Worm (Caenorhabditis elegans) whole organism, late embryonic: ENCODE measurements around the gene F43E2.6.

ENCODE experiments used
- ama-1 ChIP-seq: fragments of 150-350 bp; optimal IDR thresholded peaks from 2 replicates; lab custom pipeline; 2014
- nhr-11 ChIP-seq: fragments of 150-350 bp; optimal IDR thresholded peaks from 2 replicates; lab custom pipeline; 2014; ENCODE audit warnings: missing biosample characterization, missing genetic modification characterization
- unc-42 ChIP-seq: sonication (generic microtip); optimal IDR thresholded peaks from 2 replicates; lab custom pipeline; 2016; ENCODE audit warnings: missing genotype, missing genetic modification characterization, missing compliant biosample characterization
- unc-55 ChIP-seq: sonication (generic microtip); optimal IDR thresholded peaks from 2 replicates; lab custom pipeline; 2017; ENCODE audit warnings: missing biosample characterization, missing genetic modification reagents, missing genetic modification characterization
- unc-86 ChIP-seq: sonication (generic microtip); optimal IDR thresholded peaks from 2 replicates; lab custom pipeline; 2016; ENCODE audit warnings: missing genetic modification characterization, missing compliant biosample characterization

ce11 chrII:7356773-7357172, 11.9 kb downstream of the F43E2.6 start:
- TF ChIP-seq nhr-11 (tag; lab: Kevin White, UChicago) (no peak), unc-86 (no peak), unc-42 (tag; lab: Kevin White, UChicago) (no peak), unc-55 (GFP tag; lab: Kevin White, UChicago) (no peak), ama-1 (no peak)
